Worm (Caenorhabditis elegans) whole organism, L1 larva: ENCODE measurements around the gene plpp-1.2.

Source experiments
- C04F5.9 ChIP-seq: sonication (generic microtip); optimal IDR thresholded peaks from 2 replicates; lab custom pipeline; 2016; ENCODE audit warnings: missing genetic modification characterization, missing compliant biosample characterization
- C16A3.4 ChIP-seq: fragments of 150-350 bp; optimal IDR thresholded peaks from 2 replicates; lab custom pipeline; 2014; ENCODE audit warnings: missing biosample characterization, missing genetic modification characterization
- C34B4.2 ChIP-seq: sonication (generic microtip); optimal IDR thresholded peaks from 2 replicates; lab custom pipeline; 2017; ENCODE audit warnings: mild to moderate bottlenecking, missing genetic modification characterization, missing compliant biosample characterization
- aly-2 ChIP-seq: fragments of 150-350 bp; optimal IDR thresholded peaks from 2 replicates; lab custom pipeline; 2014; ENCODE audit warnings: missing biosample characterization, missing genetic modification characterization
- blmp-1 ChIP-seq: fragments of 150-350 bp; optimal IDR thresholded peaks from 2 replicates; lab custom pipeline; 2014; ENCODE audit warnings: missing biosample characterization, missing genetic modification characterization
- ceh-63 ChIP-seq: fragments of 200-800 bp; sonication (Bioruptor generic); optimal IDR thresholded peaks from 2 replicates; lab custom pipeline; 2018; ENCODE audit warnings: mild to moderate bottlenecking, missing genetic modification characterization, missing compliant biosample characterization
- ceh-8 ChIP-seq: fragments of 200-800 bp; sonication (Bioruptor generic); optimal IDR thresholded peaks from 2 replicates; lab custom pipeline; 2018; ENCODE audit warnings: mild to moderate bottlenecking, missing genetic modification characterization, moderate library complexity, missing compliant biosample characterization
- ceh-88 ChIP-seq: fragments of 200-800 bp; sonication (Bioruptor generic); IDR thresholded peaks from 2 replicates; pipeline ENCODE4 v1.3.6; 2022; ENCODE audit warnings: missing genetic modification characterization, missing compliant biosample characterization
- ceh-90 ChIP-seq: sonication (generic microtip); optimal IDR thresholded peaks from 2 replicates; lab custom pipeline; 2016; ENCODE audit warnings: missing genetic modification characterization, missing compliant biosample characterization
- efl-1 ChIP-seq, 4 experiments: fragments of 150-350 bp; optimal IDR thresholded peaks in 3 of 4; peaks in 1 of 4; 1 replicate in 1 of 4; 2 replicates in 3 of 4; lab custom pipeline; 2014; ENCODE audit warnings: missing biosample characterization in 2 of 4, missing genetic modification characterization in 2 of 4, missing genetic modification reagents in 2 of 4
- efl-3 ChIP-seq: fragments of 200-800 bp; sonication (Bioruptor generic); optimal IDR thresholded peaks from 2 replicates; lab custom pipeline; 2018; ENCODE audit warnings: mild to moderate bottlenecking, missing genetic modification characterization, missing compliant biosample characterization
- egl-13 ChIP-seq: sonication (generic microtip); optimal IDR thresholded peaks from 2 replicates; lab custom pipeline; 2016; ENCODE audit warnings: missing genotype, missing genetic modification reagents, missing genetic modification characterization, missing compliant biosample characterization
- elt-2 ChIP-seq: sonication (generic microtip); optimal IDR thresholded peaks from 2 replicates; lab custom pipeline; 2016; ENCODE audit warnings: missing genetic modification characterization, mild to moderate bottlenecking, inconsistent platforms, missing compliant biosample characterization, missing genetic modification reagents
- fkh-4 ChIP-seq: sonication (generic microtip); optimal IDR thresholded peaks from 2 replicates; lab custom pipeline; 2016; ENCODE audit warnings: missing compliant biosample characterization, missing genetic modification characterization, borderline replicate concordance
- fkh-8 ChIP-seq: sonication (generic microtip); optimal IDR thresholded peaks from 2 replicates; lab custom pipeline; 2016; ENCODE audit warnings: mild to moderate bottlenecking, missing genetic modification characterization, missing compliant biosample characterization
- fos-1 ChIP-seq: fragments of 150-350 bp; optimal IDR thresholded peaks from 2 replicates; lab custom pipeline; 2014; ENCODE audit warnings: missing biosample characterization, missing genetic modification characterization
- hlh-17 ChIP-seq: fragments of 200-800 bp; sonication (Bioruptor generic); optimal IDR thresholded peaks from 2 replicates; lab custom pipeline; 2018; ENCODE audit warnings: missing genetic modification characterization, mild to moderate bottlenecking, missing compliant biosample characterization, moderate library complexity, borderline replicate concordance
- hlh-4 ChIP-seq: sonication (generic microtip); optimal IDR thresholded peaks from 2 replicates; lab custom pipeline; 2016; ENCODE audit warnings: mild to moderate bottlenecking, missing genetic modification characterization, missing compliant biosample characterization
- hpl-2 ChIP-seq: fragments of 150-350 bp; optimal IDR thresholded peaks from 2 replicates; lab custom pipeline; 2014; ENCODE audit warnings: missing biosample characterization, missing genetic modification reagents, missing genetic modification characterization
- jun-1 ChIP-seq: fragments of 150-350 bp; optimal IDR thresholded peaks from 2 replicates; lab custom pipeline; 2014; ENCODE audit warnings: missing biosample characterization, missing genetic modification reagents, missing genetic modification characterization
- lin-13 ChIP-seq: fragments of 150-350 bp; optimal IDR thresholded peaks from 2 replicates; lab custom pipeline; 2014; ENCODE audit warnings: missing biosample characterization, missing genetic modification reagents, missing genetic modification characterization
- lin-14 ChIP-seq: fragments of 200-800 bp; sonication (Bioruptor generic); optimal IDR thresholded peaks from 2 replicates; lab custom pipeline; 2018; ENCODE audit warnings: mild to moderate bottlenecking, missing genetic modification characterization, moderate library complexity, missing compliant biosample characterization
- lin-15B ChIP-seq: fragments of 150-350 bp; sonication (generic microtip); optimal IDR thresholded peaks from 3 replicates; lab custom pipeline; 2014; ENCODE audit warnings: missing biosample characterization, missing genetic modification characterization
- mdl-1 ChIP-seq, 2 experiments: fragments of 150-350 bp; optimal IDR thresholded peaks; 2 replicates each; lab custom pipeline; 2014 to 2017; ENCODE audit warnings: missing biosample characterization in 2 of 2, missing genetic modification characterization in 2 of 2, inconsistent platforms in 1 of 2
- mef-2 ChIP-seq: fragments of 150-350 bp; optimal IDR thresholded peaks from 2 replicates; lab custom pipeline; 2014; ENCODE audit warnings: missing biosample characterization, missing genetic modification characterization
- nhr-12 ChIP-seq: sonication (generic microtip); optimal IDR thresholded peaks from 2 replicates; lab custom pipeline; 2017; ENCODE audit warnings: missing biosample characterization, missing genetic modification characterization
- nhr-237 ChIP-seq: fragments of 150-350 bp; optimal IDR thresholded peaks from 2 replicates; lab custom pipeline; 2014; ENCODE audit warnings: missing biosample characterization, missing genetic modification characterization
- nhr-47 ChIP-seq: sonication (generic microtip); optimal IDR thresholded peaks from 2 replicates; lab custom pipeline; 2016; ENCODE audit warnings: mild to moderate bottlenecking, missing genetic modification characterization, moderate library complexity, missing compliant biosample characterization
- nhr-71 ChIP-seq: sonication (generic microtip); optimal IDR thresholded peaks from 2 replicates; lab custom pipeline; 2016; ENCODE audit warnings: mild to moderate bottlenecking, missing genetic modification characterization, moderate library complexity, missing compliant biosample characterization
- nhr-76 ChIP-seq: sonication (generic microtip); optimal IDR thresholded peaks from 2 replicates; lab custom pipeline; 2017; ENCODE audit warnings: missing biosample characterization, missing genetic modification characterization
- nhr-77 ChIP-seq: fragments of 150-350 bp; optimal IDR thresholded peaks from 2 replicates; lab custom pipeline; 2014; ENCODE audit warnings: missing biosample characterization, missing genetic modification characterization
- nhr-84 ChIP-seq: sonication (generic microtip); optimal IDR thresholded peaks from 2 replicates; lab custom pipeline; 2017; ENCODE audit warnings: missing biosample characterization, missing genetic modification characterization
- nhr-85 ChIP-seq: sonication (generic microtip); peaks from one replicate; lab custom pipeline; 2016; ENCODE audit warnings: missing genetic modification characterization, inconsistent platforms, missing compliant biosample characterization
- nhr-90 ChIP-seq: sonication (generic microtip); optimal IDR thresholded peaks from 2 replicates; lab custom pipeline; 2016; ENCODE audit warnings: mild to moderate bottlenecking, missing genetic modification characterization, missing compliant biosample characterization; ENCODE audit not compliant: poor library complexity
- pax-3 ChIP-seq: fragments of 200-800 bp; sonication (Bioruptor generic); optimal IDR thresholded peaks from 2 replicates; lab custom pipeline; 2018; ENCODE audit warnings: mild to moderate bottlenecking, missing genetic modification characterization, moderate library complexity, missing compliant biosample characterization
- pqm-1 ChIP-seq: sonication (generic microtip); optimal IDR thresholded peaks from 3 replicates; lab custom pipeline; 2017; ENCODE audit warnings: missing biosample characterization, missing genetic modification characterization
- rnt-1 ChIP-seq: sonication (generic microtip); optimal IDR thresholded peaks from 2 replicates; lab custom pipeline; 2016; ENCODE audit warnings: mild to moderate bottlenecking, missing genetic modification characterization, moderate library complexity, missing compliant biosample characterization
- skn-1 ChIP-seq: fragments of 150-350 bp; optimal IDR thresholded peaks from 2 replicates; lab custom pipeline; 2014; ENCODE audit warnings: missing biosample characterization, missing genetic modification characterization
- snpc-4 ChIP-seq: fragments of 150-350 bp; optimal IDR thresholded peaks from 2 replicates; lab custom pipeline; 2014; ENCODE audit warnings: missing biosample characterization, missing genetic modification characterization
- snu-23 ChIP-seq: sonication (generic microtip); optimal IDR thresholded peaks from 2 replicates; lab custom pipeline; 2016; ENCODE audit warnings: missing genetic modification characterization, missing compliant biosample characterization
- sox-4 ChIP-seq: sonication (generic microtip); optimal IDR thresholded peaks from 2 replicates; lab custom pipeline; 2016; ENCODE audit warnings: missing genetic modification characterization, missing compliant biosample characterization
- sptf-1 ChIP-seq: fragments of 150-350 bp; optimal IDR thresholded peaks from 2 replicates; lab custom pipeline; 2014; ENCODE audit warnings: missing biosample characterization, missing genetic modification characterization
- sup-37 ChIP-seq: fragments of 200-800 bp; sonication (Bioruptor generic); optimal IDR thresholded peaks from 2 replicates; lab custom pipeline; 2018; ENCODE audit warnings: mild to moderate bottlenecking, missing genetic modification characterization, missing compliant biosample characterization
- unc-130 ChIP-seq: fragments of 150-350 bp; optimal IDR thresholded peaks from 2 replicates; lab custom pipeline; 2017; ENCODE audit warnings: missing biosample characterization, missing genetic modification characterization, inconsistent platforms
- unc-86 ChIP-seq: sonication (generic microtip); optimal IDR thresholded peaks from 2 replicates; lab custom pipeline; 2016; ENCODE audit warnings: missing genetic modification characterization, missing compliant biosample characterization
- unc-98 ChIP-seq: fragments of 200-800 bp; sonication (Bioruptor generic); IDR thresholded peaks from 2 replicates; pipeline ENCODE4 v1.3.6; 2022; ENCODE audit warnings: missing genetic modification characterization, missing compliant biosample characterization
- vab-15 ChIP-seq: sonication (generic microtip); optimal IDR thresholded peaks from 2 replicates; lab custom pipeline; 2017; ENCODE audit warnings: missing genotype, mild to moderate bottlenecking, missing genetic modification characterization, missing compliant biosample characterization
- xbp-1 ChIP-seq: sonication (generic microtip); optimal IDR thresholded peaks from 2 replicates; lab custom pipeline; 2016; ENCODE audit warnings: missing genetic modification characterization, missing compliant biosample characterization

The plpp-1.2 gene

DNA sequence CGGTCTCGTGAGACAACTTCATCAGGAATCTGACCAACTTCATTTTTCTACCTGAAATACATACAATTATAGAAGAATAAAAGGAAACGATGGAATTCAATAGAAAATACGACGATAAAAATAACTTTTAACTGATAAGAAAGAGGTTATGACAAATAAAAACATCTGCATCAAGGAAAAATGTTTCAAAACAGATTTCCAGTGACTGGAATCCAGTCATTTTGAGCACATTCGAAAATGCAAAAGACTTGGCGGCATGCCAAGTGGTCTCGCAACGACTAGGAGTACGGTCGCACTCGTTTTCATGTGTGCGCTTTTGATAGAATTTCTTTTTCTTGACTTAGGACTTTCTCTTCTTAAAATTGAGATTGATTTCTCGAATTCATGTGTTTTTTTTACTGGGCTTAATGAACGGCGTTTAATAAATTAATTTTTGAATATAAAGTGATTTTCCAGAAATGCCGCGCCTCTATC is 4.5 kb downstream of the plpp-1.2 start, which contains the start of the genes snr-3 and rsp-5 (continued):
- TF ChIP-seq nhr-85 (tag; lab: Kevin White, UChicago) (peak; percentile 84), ceh-90 (tag; lab: Kevin White, UChicago) (no peak), snu-23 (peak; percentile 70), skn-1 (tag; lab: Kevin White, UChicago) (peak; percentile 46), mdl-1 (tag; optimal IDR thresholded peaks at IDR 0.05; lab: Kevin White, UChicago) (peak in 1 of 2 experiments; percentile 41), ceh-88 (GFP tag; lab: Robert Waterston, UW) (no peak), sptf-1 (tag; lab: Kevin White, UChicago) (no peak), hlh-4 (no peak), unc-86 (tag; lab: Kevin White, UChicago) (peak; percentile 15), nhr-84 (tag; lab: Kevin White, UChicago) (no peak), ceh-63 (GFP tag; lab: Kevin White, UChicago) (no peak), jun-1 (tag; lab: Kevin White, UChicago) (peak; percentile 33), nhr-90 (tag; lab: Kevin White, UChicago) (peak; percentile 51), blmp-1 (tag; lab: Kevin White, UChicago) (peak; percentile 77), snpc-4 (tag; lab: Kevin White, UChicago) (peak; percentile 57), elt-2 (peak; percentile 32), rnt-1 (tag; lab: Kevin White, UChicago) (peak; percentile 73), aly-2 (tag; lab: Kevin White, UChicago) (no peak), C04F5.9 (tag; lab: Kevin White, UChicago) (no peak), lin-15B (tag; lab: Kevin White, UChicago) (peak; percentile 70), hlh-17 (GFP tag; lab: Kevin White, UChicago) (no peak), C16A3.4 (tag; lab: Kevin White, UChicago) (peak; percentile 76), hpl-2 (GFP tag; lab: Kevin White, UChicago) (no peak), efl-3 (GFP tag; lab: Kevin White, UChicago) (no peak), nhr-12 (tag; lab: Kevin White, UChicago) (no peak), fkh-4 (tag; lab: Kevin White, UChicago) (no peak), pqm-1 (no peak), nhr-77 (tag; lab: Kevin White, UChicago) (peak; percentile 68), pax-3 (tag; lab: Kevin White, UChicago) (no peak), ceh-8 (GFP tag; lab: Kevin White, UChicago) (no peak), vab-15 (tag; lab: Kevin White, UChicago) (no peak), C34B4.2 (tag; lab: Kevin White, UChicago) (no peak), egl-13 (tag; lab: Kevin White, UChicago) (no peak), nhr-47 (tag; lab: Kevin White, UChicago) (peak; percentile 71), nhr-237 (no peak), unc-130 (tag; lab: Kevin White, UChicago) (no peak), sox-4 (tag; lab: Kevin White, UChicago) (no peak), xbp-1 (tag; lab: Kevin White, UChicago) (peak; percentile 55), lin-14 (GFP tag; lab: Kevin White, UChicago) (peak; percentile 65), sup-37 (GFP tag; lab: Kevin White, UChicago) (no peak), unc-98 (no peak), fos-1 (tag; lab: Kevin White, UChicago) (no peak), nhr-71 (tag; lab: Kevin White, UChicago) (peak; percentile 81), nhr-76 (tag; lab: Kevin White, UChicago) (no peak), fkh-8 (tag; lab: Kevin White, UChicago) (peak; percentile 46), efl-1 (optimal IDR thresholded peaks at IDR 0.05; lab: Kevin White, UChicago) (peak; percentile 82 to 85), efl-1 (GFP tag; optimal IDR thresholded peaks at IDR 0.05 in 1 of 2; lab: Kevin White, UChicago) (peak; percentile 79 to 97), lin-13 (GFP tag; lab: Kevin White, UChicago) (peak; percentile 67), mef-2 (tag; lab: Kevin White, UChicago) (peak; percentile 7)
